Worm (Caenorhabditis elegans) whole organism, L3 larva: ENCODE results near the gene Y51H4A.24.

Source experiments
- ceh-82 ChIP-seq: fragments of 150-350 bp; optimal IDR thresholded peaks from 2 replicates; lab custom pipeline; 2014; ENCODE audit warnings: missing biosample characterization, missing genetic modification characterization
- elt-2 ChIP-seq: sonication (generic microtip); optimal IDR thresholded peaks from 2 replicates; lab custom pipeline; 2016; ENCODE audit warnings: missing genetic modification reagents, mild to moderate bottlenecking, missing genetic modification characterization, missing compliant biosample characterization
- fkh-10 ChIP-seq: sonication (generic microtip); optimal IDR thresholded peaks from 2 replicates; lab custom pipeline; 2017; ENCODE audit warnings: missing biosample characterization, missing genetic modification reagents, missing genetic modification characterization
- nhr-12 ChIP-seq: fragments of 150-350 bp; optimal IDR thresholded peaks from 2 replicates; lab custom pipeline; 2014; ENCODE audit warnings: missing biosample characterization, missing genetic modification characterization
- nhr-237 ChIP-seq: fragments of 150-350 bp; optimal IDR thresholded peaks from 2 replicates; lab custom pipeline; 2014; ENCODE audit warnings: missing biosample characterization, missing genetic modification characterization
- unc-39 ChIP-seq: sonication (generic microtip); optimal IDR thresholded peaks from 4 replicates; lab custom pipeline; 2017; ENCODE audit warnings: missing biosample characterization, missing genetic modification characterization
- zag-1 ChIP-seq: fragments of 150-350 bp; optimal IDR thresholded peaks from 2 replicates; lab custom pipeline; 2014; ENCODE audit warnings: missing biosample characterization, missing genetic modification characterization
- ztf-4 ChIP-seq: fragments of 150-350 bp; optimal IDR thresholded peaks from 2 replicates; lab custom pipeline; 2014; ENCODE audit warnings: missing biosample characterization, missing genetic modification characterization

DNA sequence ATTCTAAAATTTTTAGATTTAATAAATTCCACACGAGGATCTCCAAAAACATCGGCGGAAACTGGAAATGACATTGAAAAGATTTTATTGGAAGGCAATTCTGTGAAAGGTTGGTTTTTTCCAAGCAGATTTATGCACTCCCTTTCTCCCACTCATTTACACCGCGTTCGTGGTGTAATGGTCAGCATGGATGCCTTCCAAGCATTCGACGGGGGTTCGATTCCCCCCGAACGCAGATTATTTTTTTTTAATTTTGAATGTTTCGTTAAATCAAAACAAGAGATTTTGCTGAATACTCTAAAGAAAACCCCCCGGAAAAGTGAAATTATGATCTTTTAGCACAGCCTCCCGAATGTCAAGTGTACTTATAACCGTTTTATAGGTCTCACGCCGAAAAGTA lies 35.3 kb upstream of the Y51H4A.24 start:
- no peak for TF ChIP-seq nhr-237 (tag; lab: Kevin White, UChicago)
- TF ChIP-seq unc-39 = no peak
- no peak for TF ChIP-seq zag-1
- TF ChIP-seq nhr-12 (tag; lab: Kevin White, UChicago) = no peak
- TF ChIP-seq ztf-4 (tag; lab: Kevin White, UChicago) = no peak
- TF ChIP-seq elt-2 (tag; lab: Kevin White, UChicago) = peak; percentile 30
- no peak for TF ChIP-seq fkh-10 (GFP tag; lab: Kevin White, UChicago)
- no peak for TF ChIP-seq ceh-82
